Fruit fly (Drosophila melanogaster): ENCODE measurements around the gene NijA.

NijA gene

DNA sequence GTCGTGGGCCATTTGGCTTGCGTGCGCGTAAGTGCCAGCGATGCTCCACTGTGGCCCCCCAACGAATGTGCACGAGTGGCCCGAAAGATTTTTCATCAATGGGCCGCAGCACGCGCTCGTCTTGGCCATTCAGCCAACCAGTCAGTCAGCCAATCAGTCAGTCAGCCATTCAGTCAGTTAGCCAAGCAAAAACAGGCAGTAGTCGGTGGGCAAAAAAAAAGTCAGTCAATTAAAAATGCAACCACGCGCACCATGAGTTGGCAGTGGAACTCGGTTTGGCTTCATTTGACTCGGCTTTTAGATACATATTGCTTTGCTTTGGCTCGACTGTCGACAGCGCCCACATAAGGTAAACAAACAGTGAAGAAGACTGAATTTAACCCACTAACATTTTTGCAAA is 50.7 kb downstream of the NijA start:
- no peak for TF ChIP-seq cnc (optimal IDR thresholded peaks at IDR 0.05)
